Worm (Caenorhabditis elegans) whole organism, L3 larva: ENCODE measurements around the gene H39E23.3.

Experiments used
- R02D3.7 ChIP-seq: fragments of 150-350 bp; optimal IDR thresholded peaks from 2 replicates; lab custom pipeline; 2014; ENCODE audit warnings: missing biosample characterization, missing genetic modification characterization
- ZK546.5 ChIP-seq: sonication (generic microtip); optimal IDR thresholded peaks from 2 replicates; lab custom pipeline; 2017; ENCODE audit warnings: missing biosample characterization, missing genetic modification characterization
- aly-2 ChIP-seq: fragments of 150-350 bp; optimal IDR thresholded peaks from 2 replicates; lab custom pipeline; 2014; ENCODE audit warnings: missing biosample characterization, missing genetic modification characterization
- ceh-16 ChIP-seq: sonication (generic microtip); optimal IDR thresholded peaks from 2 replicates; lab custom pipeline; 2017; ENCODE audit warnings: missing biosample characterization, missing genetic modification characterization
- ceh-28 ChIP-seq: fragments of 150-350 bp; optimal IDR thresholded peaks from 2 replicates; lab custom pipeline; 2014; ENCODE audit warnings: missing biosample characterization, missing genetic modification reagents, missing genetic modification characterization
- ceh-82 ChIP-seq: fragments of 150-350 bp; optimal IDR thresholded peaks from 2 replicates; lab custom pipeline; 2014; ENCODE audit warnings: missing biosample characterization, missing genetic modification characterization
- ceh-9 ChIP-seq: sonication (generic microtip); optimal IDR thresholded peaks from 2 replicates; lab custom pipeline; 2018; ENCODE audit warnings: missing biosample characterization, missing genetic modification characterization
- egl-27 ChIP-seq: sonication (generic microtip); optimal IDR thresholded peaks from 4 replicates; lab custom pipeline; 2017; ENCODE audit warnings: missing biosample characterization, missing genetic modification reagents, missing genetic modification characterization
- egl-5 ChIP-seq: fragments of 150-350 bp; optimal IDR thresholded peaks from 2 replicates; lab custom pipeline; 2017; ENCODE audit warnings: missing biosample characterization, missing genetic modification reagents, missing genetic modification characterization, inconsistent platforms
- elt-2 ChIP-seq: sonication (generic microtip); optimal IDR thresholded peaks from 2 replicates; lab custom pipeline; 2016; ENCODE audit warnings: missing genetic modification reagents, mild to moderate bottlenecking, missing genetic modification characterization, missing compliant biosample characterization
- elt-3 ChIP-seq, 3 experiments: fragments of 150-350 bp in 1 of 3; sonication (generic microtip) in 2 of 3; optimal IDR thresholded peaks; 2 replicates in 2 of 3; 4 replicates in 1 of 3; lab custom pipeline; 2014 to 2017; ENCODE audit warnings: missing biosample characterization in 3 of 3, missing genetic modification characterization in 3 of 3
- eor-1 ChIP-seq, 2 experiments: fragments of 150-350 bp; optimal IDR thresholded peaks; 2 replicates each; lab custom pipeline; 2014 to 2018; ENCODE audit warnings: missing biosample characterization in 2 of 2, missing genetic modification characterization in 2 of 2
- fkh-10 ChIP-seq: sonication (generic microtip); optimal IDR thresholded peaks from 2 replicates; lab custom pipeline; 2017; ENCODE audit warnings: missing biosample characterization, missing genetic modification reagents, missing genetic modification characterization
- fkh-2 ChIP-seq: fragments of 150-350 bp; optimal IDR thresholded peaks from 2 replicates; lab custom pipeline; 2014; ENCODE audit warnings: missing biosample characterization, missing genetic modification reagents, missing genetic modification characterization
- hmg-11 ChIP-seq: sonication (generic microtip); optimal IDR thresholded peaks from 2 replicates; lab custom pipeline; 2016; ENCODE audit warnings: missing genetic modification characterization, missing compliant biosample characterization
- lin-15B ChIP-seq: fragments of 150-350 bp; optimal IDR thresholded peaks from 2 replicates; lab custom pipeline; 2014; ENCODE audit warnings: missing biosample characterization, missing genetic modification characterization
- lin-39 ChIP-seq: fragments of 150-350 bp; optimal IDR thresholded peaks from 2 replicates; lab custom pipeline; 2018; ENCODE audit warnings: missing biosample characterization, missing genetic modification reagents, missing genetic modification characterization
- lsy-12 ChIP-seq: sonication (generic microtip); optimal IDR thresholded peaks from 2 replicates; lab custom pipeline; 2016; ENCODE audit warnings: mild to moderate bottlenecking, missing genetic modification characterization, missing compliant biosample characterization
- nfya-1 ChIP-seq: sonication (generic microtip); optimal IDR thresholded peaks from 2 replicates; lab custom pipeline; 2017; ENCODE audit warnings: missing genetic modification characterization, mild to moderate bottlenecking, missing compliant biosample characterization, antibody characterized with exemption, moderate library complexity; ENCODE audit not compliant: insufficient read depth
- nhr-11 ChIP-seq: fragments of 150-350 bp; optimal IDR thresholded peaks from 2 replicates; lab custom pipeline; 2014; ENCODE audit warnings: missing biosample characterization, missing genetic modification characterization
- nhr-12 ChIP-seq: fragments of 150-350 bp; optimal IDR thresholded peaks from 2 replicates; lab custom pipeline; 2014; ENCODE audit warnings: missing biosample characterization, missing genetic modification characterization
- nhr-23 ChIP-seq: fragments of 150-350 bp; optimal IDR thresholded peaks from 2 replicates; lab custom pipeline; 2014; ENCODE audit warnings: missing biosample characterization, missing genetic modification reagents, missing genetic modification characterization
- nhr-25 ChIP-seq: sonication (generic microtip); optimal IDR thresholded peaks from 2 replicates; lab custom pipeline; 2017; ENCODE audit warnings: missing biosample characterization, missing genetic modification characterization
- nhr-28 ChIP-seq: fragments of 150-350 bp; optimal IDR thresholded peaks from 2 replicates; lab custom pipeline; 2014; ENCODE audit warnings: missing biosample characterization, missing genetic modification characterization
- nhr-43 ChIP-seq: sonication (generic microtip); optimal IDR thresholded peaks from 2 replicates; lab custom pipeline; 2016; ENCODE audit warnings: mild to moderate bottlenecking, missing genetic modification characterization, missing compliant biosample characterization; ENCODE audit not compliant: poor library complexity, severe bottlenecking
- nhr-67 ChIP-seq: fragments of 150-350 bp; optimal IDR thresholded peaks from 2 replicates; lab custom pipeline; 2014; ENCODE audit warnings: missing biosample characterization, missing genetic modification characterization
- pha-4 ChIP-seq: fragments of 150-350 bp; optimal IDR thresholded peaks from 2 replicates; lab custom pipeline; 2014; ENCODE audit warnings: missing biosample characterization, missing genetic modification reagents, missing genetic modification characterization
- pqm-1 ChIP-seq: fragments of 150-350 bp; optimal IDR thresholded peaks from 2 replicates; lab custom pipeline; 2017; ENCODE audit warnings: missing biosample characterization, missing genetic modification characterization, inconsistent platforms
- skn-1 ChIP-seq: fragments of 150-350 bp; optimal IDR thresholded peaks from 2 replicates; lab custom pipeline; 2014; ENCODE audit warnings: missing biosample characterization, missing genetic modification characterization
- snpc-4 ChIP-seq: fragments of 150-350 bp; optimal IDR thresholded peaks from 2 replicates; lab custom pipeline; 2014; ENCODE audit warnings: missing biosample characterization, missing genetic modification characterization
- unc-39 ChIP-seq: sonication (generic microtip); optimal IDR thresholded peaks from 4 replicates; lab custom pipeline; 2017; ENCODE audit warnings: missing biosample characterization, missing genetic modification characterization
- unc-62 ChIP-seq: fragments of 150-350 bp; sonication (generic microtip); optimal IDR thresholded peaks from 4 replicates; lab custom pipeline; 2014; ENCODE audit warnings: missing biosample characterization, missing genetic modification reagents, missing genetic modification characterization
- zag-1 ChIP-seq: fragments of 150-350 bp; optimal IDR thresholded peaks from 2 replicates; lab custom pipeline; 2014; ENCODE audit warnings: missing biosample characterization, missing genetic modification characterization
- ztf-4 ChIP-seq: fragments of 150-350 bp; optimal IDR thresholded peaks from 2 replicates; lab custom pipeline; 2014; ENCODE audit warnings: missing biosample characterization, missing genetic modification characterization

H39E23.3 gene

DNA sequence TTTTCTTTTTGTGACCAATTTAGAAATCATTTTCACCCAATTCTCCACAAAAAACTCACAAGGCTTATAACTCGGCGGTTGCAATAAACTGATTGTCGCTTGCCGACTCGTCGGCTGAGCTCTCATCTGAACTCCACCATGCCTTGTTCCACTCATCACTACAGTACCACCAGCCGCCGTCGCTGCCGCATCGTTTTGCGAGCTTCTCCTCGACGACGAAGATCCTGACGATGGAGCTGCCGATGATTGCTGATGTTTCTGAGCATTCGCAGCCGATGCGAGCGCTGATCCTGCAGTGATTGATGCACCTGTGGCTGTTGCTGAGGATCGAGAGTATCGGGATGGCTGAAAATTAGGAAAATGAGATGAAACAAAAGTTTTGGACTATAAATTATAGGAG, 13.1 kb downstream of the H39E23.3 start:
- TF ChIP-seq snpc-4 (tag; lab: Kevin White, UChicago): no peak
- no peak for TF ChIP-seq eor-1 (tag; optimal IDR thresholded peaks at IDR 0.05; lab: Kevin White, UChicago)
- TF ChIP-seq elt-3 (tag; optimal IDR thresholded peaks at IDR 0.05; lab: Kevin White, UChicago): no peak
- no peak for TF ChIP-seq nhr-23 (tag; lab: Kevin White, UChicago)
- no peak for TF ChIP-seq ceh-28
- no peak for TF ChIP-seq egl-5 (tag; lab: Kevin White, UChicago)
- no peak for TF ChIP-seq skn-1 (tag; lab: Kevin White, UChicago)
- TF ChIP-seq hmg-11 (tag; lab: Kevin White, UChicago): no peak
- TF ChIP-seq fkh-10 (GFP tag; lab: Kevin White, UChicago): no peak
- TF ChIP-seq ceh-16: no peak
- no peak for TF ChIP-seq nhr-12 (tag; lab: Kevin White, UChicago)
- TF ChIP-seq nhr-25: no peak
- TF ChIP-seq zag-1 (tag; lab: Kevin White, UChicago): no peak
- TF ChIP-seq aly-2 (tag; lab: Kevin White, UChicago): no peak
- TF ChIP-seq ceh-82 (tag; lab: Kevin White, UChicago): no peak
- no peak for TF ChIP-seq R02D3.7 (tag; lab: Kevin White, UChicago)
- TF ChIP-seq, all 47 proteins: peak for 0

DNA sequence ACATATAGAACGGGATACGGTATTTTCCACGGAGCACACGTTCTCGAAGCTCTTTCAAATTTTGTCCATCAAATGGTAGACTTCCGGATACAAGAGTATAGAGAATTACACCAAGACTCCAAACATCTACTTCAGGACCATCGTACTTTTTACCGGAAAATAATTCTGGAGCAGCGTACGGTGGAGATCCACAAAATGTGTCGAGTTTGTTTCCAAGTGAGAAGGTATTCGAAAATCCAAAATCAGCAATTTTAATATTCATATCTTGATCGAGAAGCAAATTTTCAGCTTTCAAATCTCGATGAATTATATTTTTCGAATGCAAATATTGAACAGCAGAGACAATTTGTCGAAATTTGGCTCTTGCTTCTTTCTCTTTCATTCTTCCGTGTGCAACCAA, 15.6 kb downstream of the H39E23.3 start:
- no peak for TF ChIP-seq nhr-11
- no peak for TF ChIP-seq unc-62
- no peak for TF ChIP-seq nhr-12 (tag; lab: Kevin White, UChicago)
- TF ChIP-seq pha-4 (tag; lab: Kevin White, UChicago): no peak
- no peak for TF ChIP-seq zag-1 (tag; lab: Kevin White, UChicago)
- TF ChIP-seq ceh-9 (tag; lab: Kevin White, UChicago): no peak
- no peak for TF ChIP-seq unc-39 (tag; lab: Kevin White, UChicago)
- TF ChIP-seq ceh-82 (tag; lab: Kevin White, UChicago): no peak
- no peak for TF ChIP-seq nhr-43 (tag; lab: Kevin White, UChicago)

DNA sequence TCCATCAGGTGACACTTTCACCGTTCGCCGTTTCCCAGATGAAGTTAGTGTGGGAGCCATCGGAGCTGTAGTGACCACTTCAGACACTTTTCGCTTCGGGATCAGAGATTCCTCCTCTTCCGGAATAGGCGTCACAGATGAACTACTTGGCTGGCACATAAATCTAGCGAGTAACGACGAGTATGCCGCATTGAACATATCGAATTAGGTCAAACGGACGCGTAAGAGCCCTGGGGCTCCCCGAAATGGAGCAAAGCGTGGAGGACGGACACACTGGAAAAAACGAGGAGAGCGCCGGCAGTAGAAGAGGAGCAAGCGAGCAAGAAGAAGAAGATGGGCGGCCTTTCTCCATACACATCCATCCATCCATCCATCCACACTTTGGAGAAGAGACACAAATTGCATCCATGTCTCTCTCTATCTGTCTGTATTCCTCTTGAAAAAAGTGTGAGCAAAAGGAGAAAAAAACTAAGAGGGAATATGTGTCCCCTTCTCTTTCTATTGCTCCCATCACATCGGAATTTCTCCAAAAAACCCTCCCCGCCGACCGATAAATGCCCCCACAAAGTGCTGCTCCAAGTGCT, 18.8 kb downstream of the H39E23.3 start:
- TF ChIP-seq ztf-4 (tag; lab: Kevin White, UChicago) (no peak), lin-39 (peak; percentile 27), hmg-11 (tag; lab: Kevin White, UChicago) (peak; percentile 13), nfya-1 (no peak)

DNA sequence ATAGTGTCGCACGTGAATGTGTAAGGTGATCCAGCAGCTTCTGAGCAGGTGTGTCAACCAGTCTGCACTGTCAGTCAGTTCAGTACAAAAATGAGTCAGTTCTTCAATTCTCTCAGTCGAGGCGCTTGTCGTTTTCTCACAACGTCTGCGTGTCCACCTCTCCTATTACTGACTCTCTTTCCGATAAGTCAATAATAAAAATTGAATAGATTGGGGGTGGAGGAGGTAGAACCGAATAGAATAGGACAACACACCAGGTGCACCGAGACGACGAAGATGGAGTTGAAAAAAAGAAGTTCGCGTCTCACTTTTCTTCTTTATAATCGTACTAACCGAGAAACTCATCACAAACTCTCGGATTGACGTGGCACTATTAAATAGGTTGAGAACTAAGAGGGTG, 20.2 kb downstream of the H39E23.3 start:
- TF ChIP-seq elt-2 (tag; lab: Kevin White, UChicago) (peak; percentile 47), elt-3 (tag; optimal IDR thresholded peaks at IDR 0.05; lab: Kevin White, UChicago) (no peak), pha-4 (tag; lab: Kevin White, UChicago) (peak; percentile 72), eor-1 (tag; optimal IDR thresholded peaks at IDR 0.05; lab: Kevin White, UChicago) (no peak), nhr-67 (no peak), nhr-28 (tag; lab: Kevin White, UChicago) (no peak)

DNA sequence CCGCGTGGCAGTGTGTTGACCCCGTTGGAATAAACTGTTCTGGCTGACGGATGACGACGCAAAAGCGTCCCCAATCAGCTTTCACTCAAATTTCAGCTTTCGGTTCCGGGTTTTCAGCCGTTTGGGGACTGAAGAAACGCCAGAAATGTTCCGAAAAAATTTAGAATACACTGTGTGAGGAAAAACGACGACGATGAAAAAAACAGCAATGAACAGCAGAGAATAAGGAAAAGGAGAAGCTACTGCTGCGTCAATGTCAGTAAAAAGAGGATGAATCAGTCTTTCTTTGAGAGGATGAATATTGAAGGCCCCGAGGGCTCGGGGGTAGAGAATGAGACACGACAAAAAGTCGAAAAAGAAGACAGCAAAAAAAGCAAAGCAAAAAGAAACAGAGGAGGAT, 21.2 kb downstream of the H39E23.3 start:
- TF ChIP-seq elt-2 (tag; lab: Kevin White, UChicago) (no peak), nhr-67 (no peak), R02D3.7 (tag; lab: Kevin White, UChicago) (no peak), pha-4 (tag; lab: Kevin White, UChicago) (no peak), ceh-16 (no peak)

DNA sequence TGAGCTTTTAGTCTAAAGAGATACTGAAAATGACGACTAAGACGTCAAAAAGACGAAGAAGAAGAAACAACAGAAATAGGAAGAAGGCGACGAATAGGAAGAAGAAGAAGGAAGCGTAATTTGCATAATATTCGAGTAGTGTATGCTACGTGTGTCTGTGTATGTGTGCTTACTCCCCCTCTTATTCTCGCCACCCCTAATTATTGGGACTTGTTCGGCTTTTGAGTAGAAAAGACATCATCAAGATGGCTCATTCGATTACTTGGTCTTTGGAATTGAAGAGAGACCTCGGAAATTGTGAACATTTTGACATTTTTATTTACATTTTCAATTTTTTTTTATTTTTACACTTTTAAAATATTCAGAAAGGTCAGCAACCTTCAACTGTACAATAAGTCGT, 22.6 kb downstream of the H39E23.3 start:
- TF ChIP-seq nhr-12 (tag; lab: Kevin White, UChicago) (no peak), skn-1 (tag; lab: Kevin White, UChicago) (no peak), ceh-82 (tag; lab: Kevin White, UChicago) (no peak), lsy-12 (tag; lab: Kevin White, UChicago) (no peak), fkh-2 (tag; lab: Kevin White, UChicago) (no peak), pha-4 (tag; lab: Kevin White, UChicago) (no peak), zag-1 (tag; lab: Kevin White, UChicago) (no peak), aly-2 (tag; lab: Kevin White, UChicago) (no peak), ceh-9 (tag; lab: Kevin White, UChicago) (no peak), ceh-28 (no peak), R02D3.7 (tag; lab: Kevin White, UChicago) (no peak), pqm-1 (no peak), unc-39 (tag; lab: Kevin White, UChicago) (no peak), nhr-43 (tag; lab: Kevin White, UChicago) (no peak), lin-39 (no peak), ZK546.5 (no peak), egl-27 (tag; lab: Kevin White, UChicago) (no peak), lin-15B (tag; lab: Kevin White, UChicago) (no peak), nhr-23 (tag; lab: Kevin White, UChicago) (no peak)
